Worm (Caenorhabditis elegans) whole organism, young adult: ENCODE measurements around the gene C34F6.11.

Experiments
- B0019.2 ChIP-seq: fragments of 200-800 bp; sonication (Bioruptor generic); conservative IDR thresholded peaks from 2 replicates; pipeline ENCODE4 v1.3.6; 2022; ENCODE audit warnings: missing genetic modification reagents, missing genetic modification characterization, missing compliant biosample characterization
- B0261.1 ChIP-seq: sonication (generic microtip); optimal IDR thresholded peaks from 2 replicates; lab custom pipeline; 2016; ENCODE audit warnings: mild to moderate bottlenecking, missing genetic modification characterization, moderate library complexity, missing compliant biosample characterization
- D2030.7 ChIP-seq: fragments of 200-800 bp; sonication (Bioruptor generic); IDR thresholded peaks from 2 replicates; pipeline ENCODE4 v1.3.6; 2022; ENCODE audit warnings: missing genetic modification reagents, missing genetic modification characterization, missing compliant biosample characterization
- F22D6.2 ChIP-seq: sonication (generic microtip); optimal IDR thresholded peaks from 2 replicates; lab custom pipeline; 2016; ENCODE audit warnings: mild to moderate bottlenecking, missing genetic modification characterization, missing compliant biosample characterization
- F37B4.10 ChIP-seq: fragments of 200-800 bp; sonication (Bioruptor generic); IDR thresholded peaks from 2 replicates; pipeline ENCODE4 v1.3.6; 2022; ENCODE audit warnings: missing genetic modification characterization, missing compliant biosample characterization
- F39B2.1 ChIP-seq: fragments of 200-800 bp; sonication (Bioruptor generic); IDR thresholded peaks from 2 replicates; pipeline ENCODE4 v1.3.6; 2022; ENCODE audit warnings: missing genetic modification reagents, missing genetic modification characterization, missing compliant biosample characterization
- F49E8.2 ChIP-seq: sonication (generic microtip); optimal IDR thresholded peaks from 3 replicates; lab custom pipeline; 2017; ENCODE audit warnings: missing genetic modification characterization, mild to moderate bottlenecking, missing compliant biosample characterization, antibody characterized with exemption, moderate library complexity; ENCODE audit not compliant: insufficient read depth
- T26A5.8 ChIP-seq: sonication (generic microtip); optimal IDR thresholded peaks from 2 replicates; lab custom pipeline; 2016; ENCODE audit warnings: missing genetic modification characterization, missing compliant biosample characterization
- Y53G8AR.9 ChIP-seq: fragments of 200-800 bp; sonication (Bioruptor generic); conservative IDR thresholded peaks from 2 replicates; pipeline ENCODE4 v1.3.6; 2022; ENCODE audit warnings: missing genetic modification reagents, missing genetic modification characterization, missing compliant biosample characterization
- Y67H2A.10 ChIP-seq: fragments of 200-800 bp; sonication (Bioruptor generic); conservative IDR thresholded peaks from 2 replicates; pipeline ENCODE4 v1.3.6; 2022; ENCODE audit warnings: missing genetic modification reagents, missing genetic modification characterization, missing compliant biosample characterization
- Y79H2A.3 ChIP-seq: fragments of 200-800 bp; sonication (Bioruptor generic); conservative IDR thresholded peaks from 2 replicates; pipeline ENCODE4 v1.3.6; 2022; ENCODE audit warnings: missing genetic modification reagents, missing genetic modification characterization, missing compliant biosample characterization
- akir-1 ChIP-seq: fragments of 200-800 bp; sonication (Bioruptor generic); optimal IDR thresholded peaks from 2 replicates; lab custom pipeline; 2018; ENCODE audit warnings: mild to moderate bottlenecking, missing genetic modification characterization, moderate library complexity, missing compliant biosample characterization
- aptf-2 ChIP-seq: fragments of 200-800 bp; sonication (Bioruptor generic); conservative IDR thresholded peaks from 2 replicates; pipeline ENCODE4 v1.3.6; 2022; ENCODE audit warnings: missing genetic modification reagents, missing genetic modification characterization, missing compliant biosample characterization
- aptf-3 ChIP-seq: fragments of 200-800 bp; sonication (Bioruptor generic); IDR thresholded peaks from 2 replicates; pipeline ENCODE4 v1.3.6; 2022; ENCODE audit warnings: missing genetic modification characterization, missing compliant biosample characterization
- attf-6 ChIP-seq: fragments of 200-800 bp; sonication (Bioruptor generic); IDR thresholded peaks from 2 replicates; pipeline ENCODE4 v1.3.6; 2022; ENCODE audit warnings: missing genetic modification reagents, missing genetic modification characterization, missing compliant biosample characterization
- bed-1 ChIP-seq: fragments of 200-800 bp; sonication (Bioruptor generic); IDR thresholded peaks from 2 replicates; pipeline ENCODE4 v1.3.6; 2022; ENCODE audit warnings: missing genetic modification reagents, missing genetic modification characterization, missing compliant biosample characterization
- cebp-2 ChIP-seq: fragments of 200-800 bp; sonication (Bioruptor generic); IDR thresholded peaks from 2 replicates; pipeline ENCODE4 v1.3.6; 2022; ENCODE audit warnings: missing genetic modification characterization, missing compliant biosample characterization
- ceh-100 ChIP-seq: fragments of 200-800 bp; sonication (Bioruptor generic); IDR thresholded peaks from 2 replicates; pipeline ENCODE4 v1.3.6; 2022; ENCODE audit warnings: missing genetic modification reagents, missing genetic modification characterization, missing compliant biosample characterization
- ceh-27 ChIP-seq: fragments of 200-800 bp; sonication (Bioruptor generic); optimal IDR thresholded peaks from 2 replicates; lab custom pipeline; 2018; ENCODE audit warnings: mild to moderate bottlenecking, missing genetic modification characterization, moderate library complexity, missing compliant biosample characterization
- ceh-40 ChIP-seq: fragments of 200-800 bp; sonication (Bioruptor generic); IDR thresholded peaks from 2 replicates; pipeline ENCODE4 v1.3.6; 2022; ENCODE audit warnings: missing genetic modification characterization, missing compliant biosample characterization
- ceh-91 ChIP-seq: fragments of 200-800 bp; sonication (Bioruptor generic); IDR thresholded peaks from 2 replicates; pipeline ENCODE4 v1.3.6; 2022; ENCODE audit warnings: missing genetic modification reagents, missing genetic modification characterization, missing compliant biosample characterization
- chd-7 ChIP-seq: sonication (generic microtip); optimal IDR thresholded peaks from 2 replicates; lab custom pipeline; 2016; ENCODE audit warnings: mild to moderate bottlenecking, missing genetic modification characterization, moderate library complexity, missing compliant biosample characterization
- dpl-1 ChIP-seq: fragments of 150-350 bp; optimal IDR thresholded peaks from 2 replicates; lab custom pipeline; 2014; ENCODE audit warnings: missing biosample characterization, missing genetic modification reagents, missing genetic modification characterization
- egl-44 ChIP-seq: fragments of 200-800 bp; sonication (Bioruptor generic); IDR thresholded peaks from 2 replicates; pipeline ENCODE4 v1.3.6; 2022; ENCODE audit warnings: missing genetic modification reagents, missing genetic modification characterization, missing compliant biosample characterization
- ekl-4 ChIP-seq: fragments of 200-800 bp; sonication (Bioruptor generic); IDR thresholded peaks from 2 replicates; pipeline ENCODE4 v1.3.6; 2022; ENCODE audit warnings: missing genetic modification reagents, missing genetic modification characterization, missing compliant biosample characterization
- fkh-3 ChIP-seq: sonication (generic microtip); optimal IDR thresholded peaks from 2 replicates; lab custom pipeline; 2016; ENCODE audit warnings: mild to moderate bottlenecking, missing genetic modification characterization, missing compliant biosample characterization
- hrde-1 ChIP-seq: sonication (generic microtip); optimal IDR thresholded peaks from 2 replicates; lab custom pipeline; 2016; ENCODE audit warnings: missing genetic modification characterization, mild to moderate bottlenecking, missing compliant biosample characterization, moderate library complexity, missing genotype, missing genetic modification reagents, borderline replicate concordance
- hsf-1 ChIP-seq: fragments of 200-800 bp; sonication (Bioruptor generic); IDR thresholded peaks from 2 replicates; pipeline ENCODE4 v1.3.6; 2022; ENCODE audit warnings: missing genetic modification reagents, missing genetic modification characterization, missing compliant biosample characterization
- lag-1 ChIP-seq: fragments of 200-800 bp; sonication (Bioruptor generic); IDR thresholded peaks from 2 replicates; pipeline ENCODE4 v1.3.6; 2022; ENCODE audit warnings: missing genetic modification reagents, missing genetic modification characterization, missing compliant biosample characterization
- let-607 ChIP-seq, 2 experiments: fragments of 200-800 bp in 1 of 2; sonication (Bioruptor generic) in 1 of 2; sonication (generic microtip) in 1 of 2; optimal IDR thresholded peaks; 2 replicates each; lab custom pipeline; 2016 to 2018; ENCODE audit warnings: mild to moderate bottlenecking in 2 of 2, missing compliant biosample characterization in 2 of 2, missing genetic modification characterization in 2 of 2, moderate library complexity in 2 of 2, missing genotype in 1 of 2
- lin-35 ChIP-seq, 3 experiments: fragments of 150-350 bp in 2 of 3; sonication (generic microtip) in 1 of 3; optimal IDR thresholded peaks; 2 replicates each; lab custom pipeline; 2014 to 2018; ENCODE audit warnings: missing biosample characterization in 3 of 3, missing genetic modification characterization in 3 of 3, missing genetic modification reagents in 3 of 3
- lsy-27 ChIP-seq: sonication (generic microtip); optimal IDR thresholded peaks from 2 replicates; lab custom pipeline; 2017; ENCODE audit warnings: missing genetic modification characterization, mild to moderate bottlenecking, missing compliant biosample characterization, antibody characterized with exemption, missing genotype, borderline replicate concordance; ENCODE audit not compliant: insufficient read depth
- madf-10 ChIP-seq: sonication (generic microtip); optimal IDR thresholded peaks from 2 replicates; lab custom pipeline; 2016; ENCODE audit warnings: mild to moderate bottlenecking, missing genetic modification characterization, missing compliant biosample characterization
- madf-3 ChIP-seq: fragments of 200-800 bp; sonication (Bioruptor generic); IDR thresholded peaks from 2 replicates; pipeline ENCODE4 v1.3.6; 2022; ENCODE audit warnings: missing genetic modification reagents, missing genetic modification characterization, missing compliant biosample characterization
- mcd-1 ChIP-seq: fragments of 200-800 bp; sonication (Bioruptor generic); IDR thresholded peaks from 2 replicates; pipeline ENCODE4 v1.3.6; 2022; ENCODE audit warnings: missing genetic modification reagents, missing genetic modification characterization, missing compliant biosample characterization
- nhr-120 ChIP-seq: fragments of 200-800 bp; sonication (Bioruptor generic); IDR thresholded peaks from 2 replicates; pipeline ENCODE4 v1.3.6; 2022; ENCODE audit warnings: missing genetic modification characterization, missing compliant biosample characterization
- nhr-27 ChIP-seq: fragments of 200-800 bp; sonication (Bioruptor generic); optimal IDR thresholded peaks from 2 replicates; lab custom pipeline; 2018; ENCODE audit warnings: mild to moderate bottlenecking, missing genetic modification characterization, moderate library complexity, missing compliant biosample characterization
- nhr-80 ChIP-seq: sonication (generic microtip); optimal IDR thresholded peaks from 2 replicates; lab custom pipeline; 2016; ENCODE audit warnings: missing genetic modification characterization, missing compliant biosample characterization
- rpc-1 ChIP-seq, 2 experiments: fragments of 150-350 bp in 1 of 2; sonication (generic microtip) in 1 of 2; optimal IDR thresholded peaks; 2 replicates each; lab custom pipeline; 2014 to 2018; ENCODE audit warnings: missing biosample characterization in 1 of 2, missing genetic modification characterization in 1 of 2, missing genetic modification reagents in 1 of 2, missing genotype in 1 of 2
- sdz-38 ChIP-seq: sonication (generic microtip); optimal IDR thresholded peaks from 2 replicates; lab custom pipeline; 2016; ENCODE audit warnings: missing genotype, missing genetic modification characterization, missing compliant biosample characterization
- sea-2 ChIP-seq: fragments of 200-800 bp; sonication (Bioruptor generic); IDR thresholded peaks from 2 replicates; pipeline ENCODE4 v1.3.6; 2022; ENCODE audit warnings: missing genetic modification characterization, missing compliant biosample characterization
- snpc-4 ChIP-seq, 5 experiments: fragments of 150-350 bp in 1 of 5; sonication (generic microtip) in 4 of 5; optimal IDR thresholded peaks; 2 replicates each; lab custom pipeline; 2014 to 2018; ENCODE audit warnings: missing genetic modification characterization in 5 of 5, missing biosample characterization in 3 of 5, antibody characterized with exemption in 2 of 5, mild to moderate bottlenecking in 2 of 5, missing compliant biosample characterization in 2 of 5, missing genotype in 2 of 5, moderate library complexity in 2 of 5, missing genetic modification reagents in 1 of 5
- xnd-1 ChIP-seq: sonication (generic microtip); optimal IDR thresholded peaks from 2 replicates; lab custom pipeline; 2016; ENCODE audit warnings: missing genotype, missing genetic modification reagents, missing genetic modification characterization, missing compliant biosample characterization
- ztf-22 ChIP-seq: fragments of 200-800 bp; sonication (Bioruptor generic); optimal IDR thresholded peaks from 2 replicates; lab custom pipeline; 2018; ENCODE audit warnings: mild to moderate bottlenecking, missing genetic modification characterization, moderate library complexity, missing compliant biosample characterization
- ztf-25 ChIP-seq: fragments of 200-800 bp; sonication (Bioruptor generic); IDR thresholded peaks from 2 replicates; pipeline ENCODE4 v1.3.6; 2022; ENCODE audit warnings: missing genetic modification reagents, missing genetic modification characterization, missing compliant biosample characterization
- ztf-26 ChIP-seq: sonication (generic microtip); optimal IDR thresholded peaks from 2 replicates; lab custom pipeline; 2017; ENCODE audit warnings: missing genetic modification characterization, missing compliant biosample characterization

Gene C34F6.11

ce11 chrX:11162778-11163584, 40.8 kb downstream of the C34F6.11 start (continued):
- no peak for TF ChIP-seq sea-2 (GFP tag; lab: Robert Waterston, UW)
- TF ChIP-seq nhr-120 (GFP tag; lab: Robert Waterston, UW), result no peak
- TF ChIP-seq Y67H2A.10 (GFP tag; lab: Robert Waterston, UW), result no peak
- TF ChIP-seq ekl-4 (GFP tag; lab: Robert Waterston, UW), result peak; percentile 34; the same call in 1 of the 2 replicates
- TF ChIP-seq fkh-3 (tag; lab: Kevin White, UChicago), result no peak
- TF ChIP-seq aptf-2 (GFP tag; lab: Robert Waterston, UW), result no peak
- TF ChIP-seq lag-1 (GFP tag; lab: Robert Waterston, UW), result no peak
- peak; percentile 68 for TF ChIP-seq hrde-1 (tag; lab: Kevin White, UChicago)
- TF ChIP-seq lsy-27, result no peak
- no peak for TF ChIP-seq ztf-22
- peak; percentile 72 for TF ChIP-seq B0261.1 (tag; lab: Kevin White, UChicago)
- no peak for TF ChIP-seq akir-1 (GFP tag; lab: Kevin White, UChicago)
- TF ChIP-seq F49E8.2 (tag; lab: Kevin White, UChicago), result no peak
- no peak for TF ChIP-seq ztf-26 (tag; lab: Kevin White, UChicago)
- peak; percentile 51; the same call in 1 of the 2 replicates for TF ChIP-seq aptf-3 (GFP tag; lab: Robert Waterston, UW)
- TF ChIP-seq nhr-27 (tag; lab: Kevin White, UChicago), result peak; percentile 45
- TF ChIP-seq Y53G8AR.9 (GFP tag; lab: Robert Waterston, UW), result no peak
- no peak for TF ChIP-seq sdz-38 (tag; lab: Kevin White, UChicago)
- TF ChIP-seq egl-44 (GFP tag; lab: Robert Waterston, UW), result no peak
- TF ChIP-seq madf-10 (tag; lab: Kevin White, UChicago), result no peak
- TF ChIP-seq cebp-2 (GFP tag; lab: Robert Waterston, UW), result no peak
- TF ChIP-seq T26A5.8 (tag; lab: Kevin White, UChicago), result no peak
- no peak for TF ChIP-seq B0019.2 (GFP tag; lab: Robert Waterston, UW)
- TF ChIP-seq chd-7, result no peak
- TF ChIP-seq let-607 (tag; optimal IDR thresholded peaks at IDR 0.05; lab: Kevin White, UChicago), result peak in 1 of 2 experiments; percentile 28
- 0 out of 2 replicates have a peak, but pooled peaks have one; percentile 63 for TF ChIP-seq ceh-40 (GFP tag; lab: Robert Waterston, UW)
- peak; percentile 39; the same call in 1 of the 2 replicates for TF ChIP-seq attf-6 (GFP tag; lab: Robert Waterston, UW)
- TF ChIP-seq mcd-1 (GFP tag; lab: Robert Waterston, UW), result no peak
- no peak for TF ChIP-seq F39B2.1
- TF ChIP-seq dpl-1 (GFP tag; lab: Kevin White, UChicago), result no peak
- TF ChIP-seq ceh-100 (GFP tag; lab: Robert Waterston, UW), result no peak
- no peak for TF ChIP-seq ceh-91 (GFP tag; lab: Robert Waterston, UW)
- no peak for TF ChIP-seq hsf-1 (GFP tag; lab: Robert Waterston, UW)
- TF ChIP-seq F22D6.2 (tag; lab: Kevin White, UChicago), result no peak
- TF ChIP-seq ceh-27, result no peak
- TF ChIP-seq lin-35 (GFP tag; optimal IDR thresholded peaks at IDR 0.05; lab: Kevin White, UChicago), result no peak
- TF ChIP-seq F37B4.10, result no peak
- peak; percentile 85 for TF ChIP-seq rpc-1 (optimal IDR thresholded peaks at IDR 0.05; lab: Kevin White, UChicago)
- peak; percentile 86 for TF ChIP-seq rpc-1 (tag; optimal IDR thresholded peaks at IDR 0.05; lab: Kevin White, UChicago)
- TF ChIP-seq madf-3 (GFP tag; lab: Robert Waterston, UW), result 0 out of 2 replicates have a peak, but pooled peaks have one; percentile 65
- TF ChIP-seq snpc-4 (GFP tag; optimal IDR thresholded peaks at IDR 0.05; lab: Kevin White, UChicago), result no peak
- peak in 1 of 4 experiments; percentile 33 for TF ChIP-seq snpc-4 (tag; optimal IDR thresholded peaks at IDR 0.05; lab: Kevin White, UChicago)
- TF ChIP-seq nhr-80 (tag; lab: Kevin White, UChicago), result no peak
- TF ChIP-seq bed-1 (GFP tag; lab: Robert Waterston, UW), result no peak
- no peak for TF ChIP-seq xnd-1 (tag; lab: Kevin White, UChicago)
- no peak for TF ChIP-seq Y79H2A.3 (GFP tag; lab: Robert Waterston, UW)
- peak; percentile 78 for TF ChIP-seq D2030.7 (GFP tag; lab: Robert Waterston, UW)
- TF ChIP-seq ztf-25 (GFP tag; lab: Robert Waterston, UW), result 0 out of 2 replicates have a peak, but pooled peaks have one; percentile 61
